Worm (Caenorhabditis elegans) whole organism, mixed stage, embryonic: ENCODE measurements around the gene cpt-6.

Experiments used
- elt-1 ChIP-seq: sonication (generic microtip); optimal IDR thresholded peaks from 2 replicates; lab custom pipeline; 2017; ENCODE audit warnings: missing genetic modification characterization, mild to moderate bottlenecking, missing compliant biosample characterization, antibody characterized with exemption, moderate library complexity, borderline replicate concordance; ENCODE audit not compliant: insufficient read depth
- ham-2 ChIP-seq: fragments of 200-800 bp; sonication (Bioruptor generic); optimal IDR thresholded peaks from 2 replicates; lab custom pipeline; 2018; ENCODE audit warnings: mild to moderate bottlenecking, missing genetic modification characterization, missing compliant biosample characterization
- mab-5 ChIP-seq: fragments of 150-350 bp; optimal IDR thresholded peaks from 2 replicates; lab custom pipeline; 2014; ENCODE audit warnings: missing biosample characterization, missing genetic modification characterization
- nhr-28 ChIP-seq: fragments of 150-350 bp; optimal IDR thresholded peaks from 2 replicates; lab custom pipeline; 2014; ENCODE audit warnings: missing biosample characterization, missing genetic modification characterization
- snpc-4 ChIP-seq: fragments of 150-350 bp; optimal IDR thresholded peaks from 2 replicates; lab custom pipeline; 2014; ENCODE audit warnings: missing biosample characterization, missing genetic modification characterization
- unc-62 ChIP-seq: fragments of 150-350 bp; optimal IDR thresholded peaks from 2 replicates; lab custom pipeline; 2014; ENCODE audit warnings: missing biosample characterization, missing genetic modification reagents, missing genetic modification characterization

DNA sequence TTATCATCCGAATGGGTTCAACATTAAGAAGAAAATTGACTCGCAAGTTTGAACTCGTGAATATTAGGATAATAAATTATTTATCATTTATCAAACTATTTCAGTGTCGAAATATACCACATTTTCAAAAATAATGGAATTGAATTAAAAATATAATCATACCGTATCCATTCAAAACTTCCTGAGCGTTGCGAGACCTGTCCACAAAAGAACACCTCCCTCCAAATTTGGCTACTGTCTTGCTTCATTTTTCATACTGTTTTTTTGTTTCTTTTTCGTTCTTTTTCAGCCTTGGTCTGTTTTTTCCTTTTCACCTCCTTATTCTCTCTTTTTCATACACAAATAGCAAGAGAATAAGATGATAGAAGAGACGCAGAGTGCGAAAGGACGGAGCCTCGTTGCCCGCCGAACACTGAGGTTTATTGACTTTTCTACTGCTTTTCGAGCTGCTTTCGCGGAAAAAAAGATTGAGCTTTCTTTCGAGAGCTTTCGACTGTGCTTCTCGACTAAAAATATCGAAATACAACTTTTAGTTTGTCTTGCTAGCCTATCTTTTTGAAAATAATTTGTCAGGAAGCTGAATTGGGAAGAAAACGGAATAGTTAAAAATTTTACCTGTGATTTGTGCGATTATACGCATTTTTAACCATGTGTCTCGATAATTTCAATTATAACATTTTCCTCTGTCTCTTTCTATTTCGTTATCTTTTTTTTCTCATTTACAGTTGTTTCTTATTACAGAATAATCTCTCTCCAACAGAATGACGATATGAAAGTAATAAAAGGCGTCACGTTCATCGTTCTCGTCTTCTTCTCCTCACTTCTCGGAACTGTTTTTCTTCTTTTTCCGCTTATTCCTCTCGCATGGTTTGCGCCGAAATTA is 43.4 kb downstream of the cpt-6 start, which contains the start of gene acl-8:
- no peak for TF ChIP-seq mab-5 (tag; lab: Kevin White, UChicago)
- TF ChIP-seq snpc-4 (tag; lab: Kevin White, UChicago), result no peak
- no peak for TF ChIP-seq elt-1 (tag; lab: Kevin White, UChicago)
- no peak for TF ChIP-seq unc-62
- TF ChIP-seq nhr-28 (tag; lab: Kevin White, UChicago), result no peak
- no peak for TF ChIP-seq ham-2 (GFP tag; lab: Kevin White, UChicago)
